Worm (Caenorhabditis elegans) whole organism, L2 larva: ENCODE data around the gene F47D12.6.
A peak's percentile ranks its signal among the peaks of the same experiment; 100 is the strongest.

Experiments used
- C34F6.9 ChIP-seq: fragments of 150-350 bp; optimal IDR thresholded peaks from 2 replicates; lab custom pipeline; 2014; ENCODE audit warnings: missing biosample characterization, missing genetic modification characterization
- F13H6.1 ChIP-seq: sonication (generic microtip); optimal IDR thresholded peaks from 2 replicates; lab custom pipeline; 2016; ENCODE audit warnings: missing genetic modification characterization, missing compliant biosample characterization
- R02D3.7 ChIP-seq: fragments of 150-350 bp; optimal IDR thresholded peaks from 2 replicates; lab custom pipeline; 2014; ENCODE audit warnings: missing biosample characterization, missing genetic modification characterization
- ZK546.5 ChIP-seq: sonication (generic microtip); optimal IDR thresholded peaks from 2 replicates; lab custom pipeline; 2017; ENCODE audit warnings: missing biosample characterization, missing genetic modification characterization
- alr-1 ChIP-seq: fragments of 150-350 bp; optimal IDR thresholded peaks from 2 replicates; lab custom pipeline; 2014; ENCODE audit warnings: missing biosample characterization, missing genetic modification characterization
- aly-2 ChIP-seq: fragments of 150-350 bp; optimal IDR thresholded peaks from 2 replicates; lab custom pipeline; 2014; ENCODE audit warnings: missing biosample characterization, missing genetic modification characterization
- ama-1 ChIP-seq: fragments of 150-350 bp; optimal IDR thresholded peaks from 2 replicates; lab custom pipeline; 2018; ENCODE audit warnings: inconsistent platforms
- blmp-1 ChIP-seq: sonication (generic microtip); optimal IDR thresholded peaks from 2 replicates; lab custom pipeline; 2017; ENCODE audit warnings: missing genetic modification characterization, mild to moderate bottlenecking, missing compliant biosample characterization, antibody characterized with exemption, moderate library complexity; ENCODE audit not compliant: insufficient read depth
- ceh-16 ChIP-seq: fragments of 150-350 bp; optimal IDR thresholded peaks from 2 replicates; lab custom pipeline; 2014; ENCODE audit warnings: missing biosample characterization, missing genetic modification characterization
- ceh-82 ChIP-seq: fragments of 150-350 bp; optimal IDR thresholded peaks from 2 replicates; lab custom pipeline; 2014; ENCODE audit warnings: missing biosample characterization, missing genetic modification characterization
- crh-2 ChIP-seq: sonication (generic microtip); optimal IDR thresholded peaks from 2 replicates; lab custom pipeline; 2017; ENCODE audit warnings: missing biosample characterization, missing genetic modification characterization
- dmd-4 ChIP-seq: sonication (generic microtip); optimal IDR thresholded peaks from 2 replicates; lab custom pipeline; 2017; ENCODE audit warnings: missing biosample characterization, missing genetic modification characterization
- egl-27 ChIP-seq: sonication (generic microtip); optimal IDR thresholded peaks from 3 replicates; lab custom pipeline; 2017; ENCODE audit warnings: missing biosample characterization, missing genetic modification reagents, missing genetic modification characterization
- elt-1 ChIP-seq: fragments of 150-350 bp; optimal IDR thresholded peaks from 2 replicates; lab custom pipeline; 2014; ENCODE audit warnings: missing biosample characterization, missing genetic modification characterization
- elt-3 ChIP-seq: sonication (generic microtip); optimal IDR thresholded peaks from 2 replicates; lab custom pipeline; 2017; ENCODE audit warnings: missing biosample characterization, missing genetic modification characterization
- fos-1 ChIP-seq: fragments of 150-350 bp; optimal IDR thresholded peaks from 2 replicates; lab custom pipeline; 2014; ENCODE audit warnings: missing biosample characterization, missing genetic modification characterization
- gmeb-1 ChIP-seq: fragments of 150-350 bp; optimal IDR thresholded peaks from 2 replicates; lab custom pipeline; 2014; ENCODE audit warnings: missing biosample characterization, missing genetic modification characterization
- lin-11 ChIP-seq: fragments of 150-350 bp; sonication (generic microtip); optimal IDR thresholded peaks from 2 replicates; lab custom pipeline; 2014; ENCODE audit warnings: missing biosample characterization, missing genetic modification characterization, inconsistent platforms, mixed read lengths
- lin-13 ChIP-seq: fragments of 150-350 bp; optimal IDR thresholded peaks from 2 replicates; lab custom pipeline; 2014; ENCODE audit warnings: missing biosample characterization, missing genetic modification reagents, missing genetic modification characterization
- lin-39 ChIP-seq: fragments of 150-350 bp; optimal IDR thresholded peaks from 2 replicates; lab custom pipeline; 2014; ENCODE audit warnings: missing biosample characterization, missing genetic modification reagents, missing genetic modification characterization
- lsy-2 ChIP-seq, 2 experiments: fragments of 150-350 bp in 1 of 2; sonication (generic microtip) in 1 of 2; optimal IDR thresholded peaks; 2 replicates each; lab custom pipeline; 2014 to 2017; ENCODE audit warnings: missing biosample characterization in 2 of 2, missing genetic modification characterization in 2 of 2
- mab-5 ChIP-seq: fragments of 150-350 bp; optimal IDR thresholded peaks from 2 replicates; lab custom pipeline; 2014; ENCODE audit warnings: missing biosample characterization, missing genetic modification characterization
- mbf-1 ChIP-seq: sonication (generic microtip); optimal IDR thresholded peaks from 2 replicates; lab custom pipeline; 2017; ENCODE audit warnings: missing biosample characterization, missing genetic modification characterization
- mdl-1 ChIP-seq, 2 experiments: fragments of 150-350 bp in 1 of 2; sonication (generic microtip) in 1 of 2; optimal IDR thresholded peaks; 2 replicates each; lab custom pipeline; 2017; ENCODE audit warnings: missing biosample characterization in 2 of 2, missing genetic modification characterization in 2 of 2
- nhr-10 ChIP-seq: sonication (generic microtip); optimal IDR thresholded peaks from 2 replicates; lab custom pipeline; 2017; ENCODE audit warnings: missing biosample characterization, missing genetic modification characterization
- nhr-11 ChIP-seq: fragments of 150-350 bp; optimal IDR thresholded peaks from 2 replicates; lab custom pipeline; 2014; ENCODE audit warnings: missing biosample characterization, missing genetic modification characterization
- nhr-12 ChIP-seq: fragments of 150-350 bp; optimal IDR thresholded peaks from 2 replicates; lab custom pipeline; 2014; ENCODE audit warnings: missing biosample characterization, missing genetic modification characterization
- nhr-129 ChIP-seq: fragments of 150-350 bp; optimal IDR thresholded peaks from 2 replicates; lab custom pipeline; 2014; ENCODE audit warnings: missing biosample characterization, missing genetic modification characterization
- nhr-23 ChIP-seq: fragments of 150-350 bp; optimal IDR thresholded peaks from 2 replicates; lab custom pipeline; 2014; ENCODE audit warnings: missing biosample characterization, missing genetic modification reagents, missing genetic modification characterization
- nhr-237 ChIP-seq: fragments of 150-350 bp; optimal IDR thresholded peaks from 2 replicates; lab custom pipeline; 2014; ENCODE audit warnings: missing biosample characterization, missing genetic modification characterization
- nhr-25 ChIP-seq: fragments of 150-350 bp; sonication (generic microtip); optimal IDR thresholded peaks from 3 replicates; lab custom pipeline; 2014; ENCODE audit warnings: missing biosample characterization, missing genetic modification characterization
- nhr-6 ChIP-seq: fragments of 150-350 bp; optimal IDR thresholded peaks from 2 replicates; lab custom pipeline; 2014; ENCODE audit warnings: missing biosample characterization, missing genetic modification characterization
- peb-1 ChIP-seq: fragments of 150-350 bp; optimal IDR thresholded peaks from 2 replicates; lab custom pipeline; 2014; ENCODE audit warnings: missing biosample characterization, missing genetic modification characterization
- sem-4 ChIP-seq: fragments of 150-350 bp; optimal IDR thresholded peaks from 2 replicates; lab custom pipeline; 2014; ENCODE audit warnings: missing biosample characterization, missing genetic modification reagents, missing genetic modification characterization
- skn-1 ChIP-seq: sonication (generic microtip); optimal IDR thresholded peaks from 2 replicates; lab custom pipeline; 2017; ENCODE audit warnings: missing biosample characterization, missing genetic modification characterization
- sma-3 ChIP-seq: sonication (generic microtip); optimal IDR thresholded peaks from 2 replicates; lab custom pipeline; 2016; ENCODE audit warnings: missing genetic modification reagents, missing genetic modification characterization, missing compliant biosample characterization
- snpc-4 ChIP-seq: fragments of 150-350 bp; optimal IDR thresholded peaks from 2 replicates; lab custom pipeline; 2014; ENCODE audit warnings: missing biosample characterization, missing genetic modification characterization
- unc-55 ChIP-seq: fragments of 150-350 bp; sonication (generic microtip); optimal IDR thresholded peaks from 3 replicates; lab custom pipeline; 2014; ENCODE audit warnings: missing biosample characterization, missing genetic modification reagents, missing genetic modification characterization
- ztf-1 ChIP-seq: fragments of 200-800 bp; sonication (Bioruptor generic); conservative IDR thresholded peaks from 2 replicates; pipeline ENCODE4 v1.3.6; 2022; ENCODE audit warnings: missing genetic modification characterization, missing compliant biosample characterization
- ztf-11 ChIP-seq: sonication (generic microtip); optimal IDR thresholded peaks from 2 replicates; lab custom pipeline; 2017; ENCODE audit warnings: missing biosample characterization, missing genetic modification characterization
- ztf-4 ChIP-seq: fragments of 150-350 bp; optimal IDR thresholded peaks from 2 replicates; lab custom pipeline; 2014; ENCODE audit warnings: missing biosample characterization, missing genetic modification characterization

F47D12.6 gene

DNA sequence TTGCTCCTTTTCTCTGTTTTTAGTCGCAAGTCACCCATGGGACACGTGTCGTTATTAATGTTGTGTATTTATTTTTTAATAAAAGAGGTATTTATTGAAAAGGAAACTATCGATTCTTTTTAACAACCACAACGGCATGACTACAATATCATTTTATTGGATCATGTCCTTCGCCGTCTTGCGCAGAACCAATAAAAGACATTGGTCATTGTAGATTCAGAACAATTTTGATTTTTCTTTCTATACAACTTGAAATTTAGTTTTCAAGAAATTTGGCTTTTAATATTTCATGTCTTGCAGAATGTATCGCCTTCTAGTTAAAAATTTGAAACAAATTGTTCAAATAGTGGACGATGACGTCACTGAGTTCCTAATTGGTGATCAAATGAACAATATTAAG is 35.6 kb downstream of the F47D12.6 start, which contains the start of gene amdh-1:
amdh-1 (plus strand) TSS at position 301 of the 400 bp plus-strand sequence.
- TF ChIP-seq lin-13 (GFP tag; lab: Kevin White, UChicago) (no peak), nhr-23 (tag; lab: Kevin White, UChicago) (no peak), snpc-4 (tag; lab: Kevin White, UChicago) (no peak), ztf-11 (no peak), lin-39 (tag; lab: Kevin White, UChicago) (no peak), sem-4 (no peak), nhr-10 (tag; lab: Kevin White, UChicago) (no peak), mdl-1 (tag; optimal IDR thresholded peaks at IDR 0.05; lab: Kevin White, UChicago) (no peak), fos-1 (tag; lab: Kevin White, UChicago) (no peak), ztf-4 (no peak), nhr-6 (tag; lab: Kevin White, UChicago) (no peak), mbf-1 (no peak), blmp-1 (tag; lab: Kevin White, UChicago) (no peak), crh-2 (tag; lab: Kevin White, UChicago) (no peak), nhr-237 (tag; lab: Kevin White, UChicago) (no peak), ama-1 (lab: Kevin White, UChicago) (no peak), nhr-25 (tag; lab: Kevin White, UChicago) (no peak)

DNA sequence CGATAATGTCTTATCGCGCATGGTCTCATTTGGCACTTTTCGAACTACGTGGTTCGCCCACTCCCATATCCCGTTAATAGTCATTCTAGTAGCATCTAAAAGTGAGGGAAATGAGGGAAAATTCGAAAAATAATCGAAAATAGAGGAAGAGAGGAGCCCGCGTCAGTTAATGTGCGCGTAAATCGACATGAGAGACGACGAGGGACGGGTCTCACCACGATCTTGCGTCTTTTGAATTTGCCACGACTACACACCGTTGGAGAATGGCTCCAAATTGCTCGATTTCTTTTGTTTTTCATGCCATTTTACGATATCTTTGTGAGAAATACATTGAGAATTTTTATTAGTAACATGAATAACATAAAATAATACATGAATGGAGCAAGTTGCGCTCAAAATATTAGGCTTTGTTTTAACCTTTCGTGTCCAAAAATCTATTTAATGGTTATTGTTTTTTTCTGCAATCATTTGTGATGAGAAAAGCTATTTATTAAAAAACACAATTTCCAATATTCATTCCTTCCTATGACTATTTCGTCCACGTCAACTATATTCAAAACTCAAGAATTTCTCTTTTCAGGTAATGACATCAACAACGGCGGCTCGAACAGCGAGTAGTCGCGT is 38.9 kb downstream of the F47D12.6 start, which contains the start of the genes gen-1 and stt-3:
gen-1 (minus strand) TSS at position 95 of the 624 bp plus-strand sequence.
stt-3 (plus strand) TSS at position 574 of the 624 bp plus-strand sequence.
- peak; percentile 86 for TF ChIP-seq crh-2 (tag; lab: Kevin White, UChicago)
- TF ChIP-seq mab-5 (tag; lab: Kevin White, UChicago): no peak
- no peak for TF ChIP-seq sma-3 (GFP tag; lab: Kevin White, UChicago)
- no peak for TF ChIP-seq ceh-16 (tag; lab: Kevin White, UChicago)
- no peak for TF ChIP-seq alr-1 (tag; lab: Kevin White, UChicago)
- peak; percentile 43 for TF ChIP-seq nhr-129 (tag; lab: Kevin White, UChicago)
- TF ChIP-seq fos-1 (tag; lab: Kevin White, UChicago): no peak
- no peak for TF ChIP-seq F13H6.1 (tag; lab: Kevin White, UChicago)
- no peak for TF ChIP-seq blmp-1 (tag; lab: Kevin White, UChicago)
- TF ChIP-seq aly-2 (tag; lab: Kevin White, UChicago): no peak
- no peak for TF ChIP-seq ama-1 (lab: Kevin White, UChicago)
- TF ChIP-seq nhr-11 (tag; lab: Kevin White, UChicago): no peak
- TF ChIP-seq elt-1: no peak
- TF ChIP-seq ceh-82 (tag; lab: Kevin White, UChicago): no peak
- no peak for TF ChIP-seq ZK546.5 (tag; lab: Kevin White, UChicago)
- TF ChIP-seq R02D3.7: no peak
- TF ChIP-seq skn-1 (tag; lab: Kevin White, UChicago): no peak
- TF ChIP-seq C34F6.9 (tag; lab: Kevin White, UChicago): peak; percentile 18
- TF ChIP-seq nhr-10 (tag; lab: Kevin White, UChicago): no peak
- TF ChIP-seq lin-39 (tag; lab: Kevin White, UChicago): no peak
- no peak for TF ChIP-seq lsy-2 (tag; optimal IDR thresholded peaks at IDR 0.05; lab: Kevin White, UChicago)
- TF ChIP-seq nhr-12 (tag; lab: Kevin White, UChicago): no peak
- TF ChIP-seq mdl-1 (tag; optimal IDR thresholded peaks at IDR 0.05; lab: Kevin White, UChicago): no peak

DNA sequence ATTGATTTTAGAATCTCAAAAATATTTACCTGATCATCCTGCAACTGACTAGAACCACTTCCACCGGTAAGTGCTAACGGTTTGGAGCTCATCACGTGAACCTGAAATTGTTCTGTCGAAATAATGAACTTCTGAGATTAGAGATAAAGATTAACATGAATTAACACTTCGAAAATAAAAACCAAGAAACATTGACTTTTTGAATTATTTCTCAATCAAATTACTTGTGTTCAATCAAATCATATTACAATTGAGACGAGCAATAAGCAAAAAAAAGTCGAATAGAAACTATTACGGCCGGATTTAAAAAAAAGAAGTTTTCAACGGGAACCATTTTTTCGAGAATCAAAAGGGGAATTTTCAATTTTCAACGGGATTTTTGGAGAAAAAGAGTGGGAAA is 41.4 kb downstream of the F47D12.6 start, which contains the start of gene bcas-2:
bcas-2 (minus strand) TSS at position 101 of the 400 bp plus-strand sequence.
- TF ChIP-seq elt-1: no peak

DNA sequence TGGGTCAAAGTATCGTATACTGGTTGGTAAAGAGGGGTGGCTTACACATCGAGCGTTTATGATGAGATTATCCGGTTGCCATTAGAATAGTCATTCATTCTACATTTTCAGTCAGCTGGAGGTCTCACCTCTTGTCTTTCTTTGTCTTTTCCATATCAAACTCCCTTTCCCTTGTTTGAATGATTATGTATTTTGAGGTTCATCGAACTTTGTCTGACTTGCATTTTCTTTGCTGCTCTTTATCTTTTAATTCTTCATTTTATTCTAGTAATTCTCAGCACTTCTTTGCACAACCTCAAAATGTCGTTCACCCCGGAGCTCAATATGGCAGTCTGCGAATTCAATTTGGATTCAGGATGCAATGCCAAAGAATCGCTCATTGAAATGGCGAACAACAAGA is 46.6 kb downstream of the F47D12.6 start, which contains the start of gene T12A2.3:
T12A2.3 (plus strand) TSS at position 301 of the 400 bp plus-strand sequence.
- TF ChIP-seq C34F6.9 (tag; lab: Kevin White, UChicago): no peak
- no peak for TF ChIP-seq egl-27 (tag; lab: Kevin White, UChicago)
- TF ChIP-seq lsy-2 (tag; optimal IDR thresholded peaks at IDR 0.05; lab: Kevin White, UChicago): no peak
- no peak for TF ChIP-seq nhr-10 (tag; lab: Kevin White, UChicago)
- no peak for TF ChIP-seq peb-1 (tag; lab: Kevin White, UChicago)
- TF ChIP-seq F13H6.1 (tag; lab: Kevin White, UChicago): no peak
- TF ChIP-seq elt-3 (tag; lab: Kevin White, UChicago): no peak
- no peak for TF ChIP-seq mab-5 (tag; lab: Kevin White, UChicago)
- TF ChIP-seq ceh-16 (tag; lab: Kevin White, UChicago): no peak
- no peak for TF ChIP-seq unc-55 (GFP tag; lab: Kevin White, UChicago)
- TF ChIP-seq sma-3 (GFP tag; lab: Kevin White, UChicago): no peak
- TF ChIP-seq ztf-1: no peak
- no peak for TF ChIP-seq alr-1 (tag; lab: Kevin White, UChicago)
- no peak for TF ChIP-seq gmeb-1
- no peak for TF ChIP-seq mbf-1
- TF ChIP-seq lin-11 (tag; lab: Kevin White, UChicago): no peak
- no peak for TF ChIP-seq dmd-4
- TF ChIP-seq ceh-82 (tag; lab: Kevin White, UChicago): no peak
- no peak for TF ChIP-seq lin-39 (tag; lab: Kevin White, UChicago)
- no peak for TF ChIP-seq nhr-12 (tag; lab: Kevin White, UChicago)
